Worm (Caenorhabditis elegans) whole organism, young adult: ENCODE measurements around the gene gspd-1.

Source experiments
- B0261.1 ChIP-seq: sonication (generic microtip); optimal IDR thresholded peaks from 2 replicates; lab custom pipeline; 2016; ENCODE audit warnings: mild to moderate bottlenecking, missing genetic modification characterization, moderate library complexity, missing compliant biosample characterization
- C17E4.6 ChIP-seq: fragments of 200-800 bp; sonication (Bioruptor generic); IDR thresholded peaks from 2 replicates; pipeline ENCODE4 v1.3.6; 2022; ENCODE audit warnings: missing genetic modification reagents, missing genetic modification characterization, missing compliant biosample characterization
- F33H1.4 ChIP-seq: fragments of 200-800 bp; sonication (Bioruptor generic); IDR thresholded peaks from 2 replicates; pipeline ENCODE4 v1.3.6; 2022; ENCODE audit warnings: missing genetic modification reagents, missing genetic modification characterization, missing compliant biosample characterization
- F39B2.1 ChIP-seq: fragments of 200-800 bp; sonication (Bioruptor generic); IDR thresholded peaks from 2 replicates; pipeline ENCODE4 v1.3.6; 2022; ENCODE audit warnings: missing genetic modification reagents, missing genetic modification characterization, missing compliant biosample characterization
- F57A8.1 ChIP-seq: fragments of 200-800 bp; sonication (Bioruptor generic); optimal IDR thresholded peaks from 2 replicates; lab custom pipeline; 2018; ENCODE audit warnings: mild to moderate bottlenecking, missing genetic modification characterization, moderate library complexity, missing compliant biosample characterization
- K11D2.4 ChIP-seq: fragments of 200-800 bp; sonication (Bioruptor generic); IDR thresholded peaks from 2 replicates; pipeline ENCODE4 v1.3.6; 2022; ENCODE audit warnings: missing genetic modification reagents, missing genetic modification characterization, missing compliant biosample characterization
- T07F8.4 ChIP-seq: sonication (generic microtip); optimal IDR thresholded peaks from 2 replicates; lab custom pipeline; 2016; ENCODE audit warnings: mild to moderate bottlenecking, missing genetic modification characterization, moderate library complexity, missing compliant biosample characterization
- Y53F4B.3 ChIP-seq: fragments of 200-800 bp; sonication (Bioruptor generic); IDR thresholded peaks from 2 replicates; pipeline ENCODE4 v1.3.6; 2022; ENCODE audit warnings: missing genetic modification reagents, missing genetic modification characterization, missing compliant biosample characterization
- Y53G8AR.9 ChIP-seq: fragments of 200-800 bp; sonication (Bioruptor generic); conservative IDR thresholded peaks from 2 replicates; pipeline ENCODE4 v1.3.6; 2022; ENCODE audit warnings: missing genetic modification reagents, missing genetic modification characterization, missing compliant biosample characterization
- Y95B8A.8 ChIP-seq: fragments of 200-800 bp; sonication (Bioruptor generic); IDR thresholded peaks from 2 replicates; pipeline ENCODE4 v1.3.6; 2022; ENCODE audit warnings: missing genetic modification reagents, missing genetic modification characterization, missing compliant biosample characterization
- ama-1 ChIP-seq, 3 experiments: fragments of 150-350 bp in 1 of 3; sonication (generic microtip) in 2 of 3; optimal IDR thresholded peaks; 2 replicates each; lab custom pipeline; 2014 to 2018; ENCODE audit warnings: missing biosample characterization in 2 of 3, missing genetic modification characterization in 2 of 3, missing genetic modification reagents in 2 of 3
- aptf-3 ChIP-seq: fragments of 200-800 bp; sonication (Bioruptor generic); IDR thresholded peaks from 2 replicates; pipeline ENCODE4 v1.3.6; 2022; ENCODE audit warnings: missing genetic modification characterization, missing compliant biosample characterization
- atf-7 ChIP-seq: sonication (generic microtip); optimal IDR thresholded peaks from 2 replicates; lab custom pipeline; 2017; ENCODE audit warnings: mild to moderate bottlenecking, missing genetic modification characterization, missing compliant biosample characterization
- attf-5 ChIP-seq: fragments of 200-800 bp; sonication (Bioruptor generic); optimal IDR thresholded peaks from 2 replicates; lab custom pipeline; 2018; ENCODE audit warnings: mild to moderate bottlenecking, missing genetic modification characterization, missing compliant biosample characterization
- attf-6 ChIP-seq: fragments of 200-800 bp; sonication (Bioruptor generic); IDR thresholded peaks from 2 replicates; pipeline ENCODE4 v1.3.6; 2022; ENCODE audit warnings: missing genetic modification reagents, missing genetic modification characterization, missing compliant biosample characterization
- cebp-1 ChIP-seq, 2 experiments: fragments of 200-800 bp in 1 of 2; sonication (Bioruptor generic) in 1 of 2; sonication (generic microtip) in 1 of 2; IDR thresholded peaks in 1 of 2; optimal IDR thresholded peaks in 1 of 2; 2 replicates each; pipeline versions ENCODE4 v1.3.6 to Lab custom; 2017 to 2022; ENCODE audit warnings: missing compliant biosample characterization in 2 of 2, missing genetic modification characterization in 2 of 2, mild to moderate bottlenecking in 1 of 2, missing genetic modification reagents in 1 of 2, moderate library complexity in 1 of 2
- ceh-100 ChIP-seq: fragments of 200-800 bp; sonication (Bioruptor generic); IDR thresholded peaks from 2 replicates; pipeline ENCODE4 v1.3.6; 2022; ENCODE audit warnings: missing genetic modification reagents, missing genetic modification characterization, missing compliant biosample characterization
- ceh-27 ChIP-seq: fragments of 200-800 bp; sonication (Bioruptor generic); optimal IDR thresholded peaks from 2 replicates; lab custom pipeline; 2018; ENCODE audit warnings: mild to moderate bottlenecking, missing genetic modification characterization, moderate library complexity, missing compliant biosample characterization
- ceh-58 ChIP-seq: fragments of 200-800 bp; sonication (Bioruptor generic); IDR thresholded peaks from 2 replicates; pipeline ENCODE4 v1.3.6; 2022; ENCODE audit warnings: missing genetic modification characterization, missing compliant biosample characterization
- dox-1 ChIP-seq: fragments of 200-800 bp; sonication (Bioruptor generic); IDR thresholded peaks from 2 replicates; pipeline ENCODE4 v1.3.6; 2022; ENCODE audit warnings: missing genetic modification reagents, missing genetic modification characterization, missing compliant biosample characterization
- dpl-1 ChIP-seq: fragments of 150-350 bp; optimal IDR thresholded peaks from 2 replicates; lab custom pipeline; 2014; ENCODE audit warnings: missing biosample characterization, missing genetic modification reagents, missing genetic modification characterization
- egl-18 ChIP-seq: fragments of 200-800 bp; sonication (Bioruptor generic); IDR thresholded peaks from 2 replicates; pipeline ENCODE4 v1.3.6; 2022; ENCODE audit warnings: missing genetic modification reagents, missing genetic modification characterization, missing compliant biosample characterization
- egl-44 ChIP-seq: fragments of 200-800 bp; sonication (Bioruptor generic); IDR thresholded peaks from 2 replicates; pipeline ENCODE4 v1.3.6; 2022; ENCODE audit warnings: missing genetic modification reagents, missing genetic modification characterization, missing compliant biosample characterization
- egrh-3 ChIP-seq: fragments of 200-800 bp; sonication (Bioruptor generic); IDR thresholded peaks from 2 replicates; pipeline ENCODE4 v1.3.6; 2022; ENCODE audit warnings: missing genetic modification reagents, missing genetic modification characterization, missing compliant biosample characterization
- ekl-4 ChIP-seq: fragments of 200-800 bp; sonication (Bioruptor generic); IDR thresholded peaks from 2 replicates; pipeline ENCODE4 v1.3.6; 2022; ENCODE audit warnings: missing genetic modification reagents, missing genetic modification characterization, missing compliant biosample characterization
- hlh-12 ChIP-seq: sonication (generic microtip); optimal IDR thresholded peaks from 2 replicates; lab custom pipeline; 2016; ENCODE audit warnings: missing genetic modification characterization, missing compliant biosample characterization
- hmg-1.2 ChIP-seq: fragments of 200-800 bp; sonication (Bioruptor generic); IDR thresholded peaks from 2 replicates; pipeline ENCODE4 v1.3.6; 2022; ENCODE audit warnings: missing genetic modification reagents, missing genetic modification characterization, missing compliant biosample characterization
- hsf-1 ChIP-seq: fragments of 200-800 bp; sonication (Bioruptor generic); IDR thresholded peaks from 2 replicates; pipeline ENCODE4 v1.3.6; 2022; ENCODE audit warnings: missing genetic modification reagents, missing genetic modification characterization, missing compliant biosample characterization
- lin-26 ChIP-seq: fragments of 200-800 bp; sonication (Bioruptor generic); IDR thresholded peaks from 2 replicates; pipeline ENCODE4 v1.3.6; 2022; ENCODE audit warnings: missing genetic modification reagents, missing genetic modification characterization, missing compliant biosample characterization
- lir-1 ChIP-seq: fragments of 200-800 bp; sonication (Bioruptor generic); conservative IDR thresholded peaks from 2 replicates; pipeline ENCODE4 v1.3.6; 2022; ENCODE audit warnings: missing genetic modification reagents, missing genetic modification characterization, missing compliant biosample characterization
- lsy-27 ChIP-seq: sonication (generic microtip); optimal IDR thresholded peaks from 2 replicates; lab custom pipeline; 2017; ENCODE audit warnings: missing genetic modification characterization, mild to moderate bottlenecking, missing compliant biosample characterization, antibody characterized with exemption, missing genotype, borderline replicate concordance; ENCODE audit not compliant: insufficient read depth
- madf-3 ChIP-seq: fragments of 200-800 bp; sonication (Bioruptor generic); IDR thresholded peaks from 2 replicates; pipeline ENCODE4 v1.3.6; 2022; ENCODE audit warnings: missing genetic modification reagents, missing genetic modification characterization, missing compliant biosample characterization
- madf-6 ChIP-seq: fragments of 200-800 bp; sonication (Bioruptor generic); IDR thresholded peaks from 2 replicates; pipeline ENCODE4 v1.3.6; 2022; ENCODE audit warnings: missing genetic modification reagents, missing genetic modification characterization, missing compliant biosample characterization
- mcd-1 ChIP-seq: fragments of 200-800 bp; sonication (Bioruptor generic); IDR thresholded peaks from 2 replicates; pipeline ENCODE4 v1.3.6; 2022; ENCODE audit warnings: missing genetic modification reagents, missing genetic modification characterization, missing compliant biosample characterization
- mes-4 ChIP-seq: sonication (generic microtip); optimal IDR thresholded peaks from 2 replicates; lab custom pipeline; 2016; ENCODE audit warnings: missing genotype, missing genetic modification characterization, missing compliant biosample characterization
- nfyb-1 ChIP-seq: fragments of 200-800 bp; sonication (Bioruptor generic); IDR thresholded peaks from 2 replicates; pipeline ENCODE4 v1.3.6; 2022; ENCODE audit warnings: missing genetic modification reagents, missing genetic modification characterization, missing compliant biosample characterization
- rcor-1 ChIP-seq: fragments of 200-800 bp; sonication (Bioruptor generic); IDR thresholded peaks from 2 replicates; pipeline ENCODE4 v1.3.6; 2022; ENCODE audit warnings: missing genetic modification reagents, missing genetic modification characterization, missing compliant biosample characterization
- unc-62 ChIP-seq: fragments of 150-350 bp; optimal IDR thresholded peaks from 2 replicates; lab custom pipeline; 2014; ENCODE audit warnings: missing biosample characterization, missing genetic modification reagents, missing genetic modification characterization
- zim-3 ChIP-seq: sonication (generic microtip); optimal IDR thresholded peaks from 2 replicates; lab custom pipeline; 2017; ENCODE audit warnings: mild to moderate bottlenecking, missing genetic modification characterization, moderate library complexity, missing compliant biosample characterization
- ztf-25 ChIP-seq: fragments of 200-800 bp; sonication (Bioruptor generic); IDR thresholded peaks from 2 replicates; pipeline ENCODE4 v1.3.6; 2022; ENCODE audit warnings: missing genetic modification reagents, missing genetic modification characterization, missing compliant biosample characterization
- ztf-28 ChIP-seq: fragments of 200-800 bp; sonication (Bioruptor generic); IDR thresholded peaks from 2 replicates; pipeline ENCODE4 v1.3.6; 2022; ENCODE audit warnings: missing genetic modification reagents, missing genetic modification characterization, missing compliant biosample characterization

Gene gspd-1

DNA sequence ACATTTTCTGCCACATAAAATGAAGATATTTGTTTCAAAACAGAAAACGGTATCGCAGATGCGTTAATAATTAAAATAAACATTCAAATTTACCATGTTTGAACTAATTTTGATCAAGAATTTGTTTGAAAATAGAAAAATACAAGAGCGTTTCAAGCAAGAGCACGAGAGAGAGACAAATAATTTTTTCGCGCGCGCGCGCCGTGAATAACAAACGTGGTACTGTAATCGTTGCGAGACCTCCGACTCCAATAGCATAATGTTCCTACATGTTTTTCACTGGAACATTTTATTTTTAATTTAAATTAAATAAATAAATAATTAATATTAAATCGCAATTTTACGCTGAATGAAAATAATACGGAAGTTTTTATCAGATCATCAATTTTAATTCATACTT is 19.8 kb downstream of the gspd-1 start, which contains the start of gene F54E12.2 (continued):
- TF ChIP-seq lir-1 (GFP tag; lab: Robert Waterston, UW) (no peak; the same call in 1 of the 2 replicates), ztf-25 (GFP tag; lab: Robert Waterston, UW) (peak; percentile 83; the same call in 1 of the 2 replicates), F33H1.4 (GFP tag; lab: Robert Waterston, UW) (peak; percentile 99), F57A8.1 (no peak), ceh-58 (GFP tag; lab: Robert Waterston, UW) (no peak), egl-18 (GFP tag; lab: Robert Waterston, UW) (no peak), atf-7 (tag; lab: Kevin White, UChicago) (no peak), K11D2.4 (GFP tag; lab: Robert Waterston, UW) (no peak), Y53F4B.3 (GFP tag; lab: Robert Waterston, UW) (peak; percentile 45; the same call in 1 of the 2 replicates), ceh-100 (GFP tag; lab: Robert Waterston, UW) (peak; percentile 45; the same call in 1 of the 2 replicates), hlh-12 (tag; lab: Kevin White, UChicago) (no peak), nfyb-1 (no peak), egrh-3 (no peak), ama-1 (optimal IDR thresholded peaks at IDR 0.05; lab: Kevin White, UChicago) (no peak), ama-1 (GFP tag; optimal IDR thresholded peaks at IDR 0.05; lab: Kevin White, UChicago) (no peak), attf-5 (GFP tag; lab: Kevin White, UChicago) (no peak), cebp-1 (GFP tag; IDR thresholded peaks at IDR 0.05; lab: Robert Waterston, UW) (no peak), cebp-1 (tag; optimal IDR thresholded peaks at IDR 0.05; lab: Kevin White, UChicago) (no peak), B0261.1 (tag; lab: Kevin White, UChicago) (no peak), T07F8.4 (no peak), lsy-27 (tag; lab: Kevin White, UChicago) (no peak), ztf-28 (GFP tag; lab: Robert Waterston, UW) (peak; percentile 82; the same call in 1 of the 2 replicates), zim-3 (tag; lab: Kevin White, UChicago) (no peak), madf-3 (GFP tag; lab: Robert Waterston, UW) (peak; percentile 91), ceh-27 (GFP tag; lab: Kevin White, UChicago) (no peak), aptf-3 (no peak), mes-4 (no peak), egl-44 (GFP tag; lab: Robert Waterston, UW) (no peak), C17E4.6 (peak; percentile 65; the same call in 1 of the 2 replicates), dpl-1 (GFP tag; lab: Kevin White, UChicago) (peak; percentile 94), mcd-1 (GFP tag; lab: Robert Waterston, UW) (peak; percentile 57; the same call in 1 of the 2 replicates), unc-62 (GFP tag; lab: Kevin White, UChicago) (no peak)

DNA sequence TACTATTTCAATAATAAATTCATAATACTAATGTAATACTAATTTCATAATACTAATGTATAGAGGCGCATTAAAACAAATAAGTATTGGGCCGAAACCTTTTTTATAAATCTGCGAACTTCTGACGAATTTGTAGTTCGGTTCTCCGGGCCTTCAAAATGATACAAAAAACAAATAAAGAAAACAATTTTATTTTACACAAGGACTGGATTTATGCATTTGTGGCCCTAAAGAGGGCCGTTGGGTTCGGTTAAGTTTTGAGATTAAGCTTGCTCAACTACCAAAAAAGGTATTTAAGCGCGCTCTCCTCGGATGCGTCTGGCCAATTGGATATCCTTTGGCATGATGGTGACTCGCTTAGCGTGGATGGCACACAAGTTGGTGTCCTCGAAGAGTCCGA is 20.3 kb downstream of the gspd-1 start:
- TF ChIP-seq egl-44 (GFP tag; lab: Robert Waterston, UW) (peak; percentile 82), dox-1 (GFP tag; lab: Robert Waterston, UW) (peak; percentile 63), ekl-4 (GFP tag; lab: Robert Waterston, UW) (peak; percentile 82), hsf-1 (GFP tag; lab: Robert Waterston, UW) (peak; percentile 63), lin-26 (GFP tag; lab: Robert Waterston, UW) (peak; percentile 85), madf-6 (GFP tag; lab: Robert Waterston, UW) (peak; percentile 70), F39B2.1 (GFP tag; lab: Robert Waterston, UW) (peak; percentile 90), ztf-25 (GFP tag; lab: Robert Waterston, UW) (0 out of 2 replicates have a peak, but pooled peaks have one; percentile 23), hmg-1.2 (GFP tag; lab: Robert Waterston, UW) (peak; percentile 36; the same call in 1 of the 2 replicates), ceh-100 (GFP tag; lab: Robert Waterston, UW) (peak; percentile 22; the same call in 1 of the 2 replicates), F33H1.4 (GFP tag; lab: Robert Waterston, UW) (peak; percentile 32; the same call in 1 of the 2 replicates), Y53G8AR.9 (GFP tag; lab: Robert Waterston, UW) (peak; percentile 66), attf-6 (GFP tag; lab: Robert Waterston, UW) (peak; percentile 83), rcor-1 (GFP tag; lab: Robert Waterston, UW) (peak; percentile 55), madf-3 (GFP tag; lab: Robert Waterston, UW) (0 out of 2 replicates have a peak, but pooled peaks have one; percentile 16), Y95B8A.8 (GFP tag; lab: Robert Waterston, UW) (peak; percentile 74; the same call in 1 of the 2 replicates)
